Worm (Caenorhabditis elegans) whole organism, midembryonic: ENCODE data around the gene F38A1.9.

Experiments used
- T22C8.4 ChIP-seq: fragments of 200-800 bp; sonication (Bioruptor generic); IDR thresholded peaks from 2 replicates; pipeline ENCODE4 v1.3.6; 2022; ENCODE audit warnings: missing genetic modification characterization, missing compliant biosample characterization
- cog-1 ChIP-seq: sonication (generic microtip); optimal IDR thresholded peaks from 2 replicates; lab custom pipeline; 2016; ENCODE audit warnings: missing genetic modification characterization, missing compliant biosample characterization
- flt-1 ChIP-seq: fragments of 200-800 bp; sonication (Bioruptor generic); IDR thresholded peaks from 2 replicates; pipeline ENCODE4 v1.3.6; 2022; ENCODE audit warnings: missing genetic modification characterization, missing compliant biosample characterization
- klf-2 ChIP-seq: fragments of 200-800 bp; sonication (Bioruptor generic); conservative IDR thresholded peaks from 2 replicates; pipeline ENCODE4 v1.3.6; 2022; ENCODE audit warnings: missing genetic modification reagents, missing genetic modification characterization, missing compliant biosample characterization
- med-1 ChIP-seq: sonication (generic microtip); optimal IDR thresholded peaks from 2 replicates; lab custom pipeline; 2017; ENCODE audit warnings: missing genetic modification characterization, mild to moderate bottlenecking, missing compliant biosample characterization, antibody characterized with exemption, missing genetic modification reagents; ENCODE audit not compliant: insufficient read depth
- ref-1 ChIP-seq: fragments of 200-800 bp; sonication (Bioruptor generic); conservative IDR thresholded peaks from 2 replicates; pipeline ENCODE4 v1.3.6; 2022; ENCODE audit warnings: missing genetic modification reagents, missing genetic modification characterization, missing compliant biosample characterization
- tab-1 ChIP-seq: fragments of 200-800 bp; sonication (Bioruptor generic); IDR thresholded peaks from 2 replicates; pipeline ENCODE4 v1.3.6; 2022; ENCODE audit warnings: missing genetic modification characterization, missing compliant biosample characterization
- ztf-23 ChIP-seq: fragments of 200-800 bp; sonication (Bioruptor generic); IDR thresholded peaks from 2 replicates; pipeline ENCODE4 v1.3.6; 2022; ENCODE audit warnings: missing genetic modification reagents, missing genetic modification characterization, missing compliant biosample characterization
- ztf-29 ChIP-seq: fragments of 200-800 bp; sonication (Bioruptor generic); IDR thresholded peaks from 2 replicates; pipeline ENCODE4 v1.3.6; 2022; ENCODE audit warnings: missing genetic modification reagents, missing genetic modification characterization, missing compliant biosample characterization

- TF ChIP-seq flt-1 (no peak), ztf-29 (no peak), med-1 (GFP tag; lab: Kevin White, UChicago) (no peak), klf-2 (GFP tag; lab: Robert Waterston, UW) (no peak), tab-1 (GFP tag; lab: Robert Waterston, UW) (no peak), ztf-23 (no peak), cog-1 (no peak), ref-1 (GFP tag; lab: Robert Waterston, UW) (no peak), T22C8.4 (GFP tag; lab: Robert Waterston, UW) (no peak)
Measured at ce11 chrIV:1224781-1225180, 20.4 kb downstream of the F38A1.9 start.
